Worm (Caenorhabditis elegans): ENCODE measurements around the gene C25F9.10.

The C25F9.10 gene

ce11 chrV:19445442-19445841 is 39.9 kb downstream of the C25F9.10 start, which contains the start of gene M04C3.1:
Gene M04C3.1 (minus strand): TSS chrV:19445605.
- TF ChIP-seq C34F6.9 (tag; optimal IDR thresholded peaks at IDR 0.05) = no peak
- no peak for TF ChIP-seq zag-1 (tag; optimal IDR thresholded peaks at IDR 0.05)
- TF ChIP-seq nhr-12 (tag; optimal IDR thresholded peaks at IDR 0.05) = no peak
- peak; percentile 34 for TF ChIP-seq sma-9 (GFP tag; optimal IDR thresholded peaks at IDR 0.05)
- no peak for TF ChIP-seq sma-9 (tag; optimal IDR thresholded peaks at IDR 0.05)
- no peak for TF ChIP-seq aly-2 (tag; optimal IDR thresholded peaks at IDR 0.05)
- peak; percentile 52 for TF ChIP-seq fos-1 (tag; optimal IDR thresholded peaks at IDR 0.05)
- TF ChIP-seq R02D3.7 (tag; optimal IDR thresholded peaks at IDR 0.05) = no peak
- TF ChIP-seq lin-39 (tag; optimal IDR thresholded peaks at IDR 0.05) = no peak
- no peak for TF ChIP-seq skn-1 (tag; optimal IDR thresholded peaks at IDR 0.05)
- no peak for TF ChIP-seq lin-11 (tag; optimal IDR thresholded peaks at IDR 0.05)
- TF ChIP-seq ztf-11 (tag; optimal IDR thresholded peaks at IDR 0.05) = no peak

DNA sequence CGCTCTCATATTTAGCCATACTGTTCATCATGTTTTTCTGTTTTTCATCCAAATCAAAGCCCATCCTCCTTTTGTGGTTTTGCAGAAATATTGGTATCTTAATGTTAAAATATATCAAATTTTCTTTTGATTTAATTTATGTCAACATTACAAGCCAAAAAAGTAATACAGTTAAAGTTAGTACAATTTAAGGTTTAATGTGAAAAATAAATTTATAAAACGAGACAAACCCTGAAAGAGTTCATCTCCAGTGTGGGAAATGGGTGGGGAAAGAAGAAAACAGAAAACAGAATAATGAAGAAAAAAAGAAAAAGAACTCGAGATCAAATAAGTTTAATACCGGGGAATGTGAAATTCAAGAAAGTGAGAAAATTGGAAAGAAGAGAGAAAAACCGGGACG is 43.3 kb downstream of the C25F9.10 start, which contains the start of gene M04C3.2:
Gene M04C3.2 (minus strand): TSS at position 101 of the 400 bp plus-strand sequence.
- no peak for TF ChIP-seq ztf-4 (tag; optimal IDR thresholded peaks at IDR 0.05)
- no peak for TF ChIP-seq nhr-6 (tag; optimal IDR thresholded peaks at IDR 0.05)
- no peak for TF ChIP-seq ceh-82 (tag; optimal IDR thresholded peaks at IDR 0.05)
- TF ChIP-seq lin-13 (GFP tag; optimal IDR thresholded peaks at IDR 0.05) = no peak
- no peak for TF ChIP-seq elt-3 (tag; optimal IDR thresholded peaks at IDR 0.05)
- TF ChIP-seq Y55F3AM.14 (GFP tag; optimal IDR thresholded peaks at IDR 0.05) = no peak

DNA sequence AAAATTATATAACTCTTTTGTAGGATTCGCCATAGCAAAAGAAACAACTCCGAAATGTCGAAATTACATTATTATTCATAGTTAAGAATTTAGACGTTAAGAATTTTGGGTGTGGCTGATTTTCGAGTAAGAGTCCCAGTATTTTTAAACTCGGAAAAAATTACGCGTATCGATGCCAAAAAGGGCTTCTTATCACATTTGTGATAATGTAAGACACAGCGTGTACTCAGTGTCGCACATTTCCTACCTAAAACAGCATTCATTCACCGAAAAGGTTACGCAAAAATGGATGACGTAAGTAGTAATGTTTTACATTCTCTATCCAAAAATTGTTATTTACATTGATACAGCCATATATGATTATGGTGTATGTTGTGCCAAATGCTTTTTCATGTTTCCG is 44.0 kb downstream of the C25F9.10 start, which contains the start of gene M04C3.5:
Gene M04C3.5 (plus strand): TSS at position 190 of the 400 bp plus-strand sequence.
- TF ChIP-seq fos-1 (tag; optimal IDR thresholded peaks at IDR 0.05) (peak; percentile 33), crh-2 (tag; optimal IDR thresholded peaks at IDR 0.05) (no peak)

- no peak for TF ChIP-seq elt-3 (tag; optimal IDR thresholded peaks at IDR 0.05)
- TF ChIP-seq fos-1 (tag; optimal IDR thresholded peaks at IDR 0.05) = no peak
- no peak for TF ChIP-seq blmp-1 (tag; optimal IDR thresholded peaks at IDR 0.05; ENCODE audit: insufficient read depth)
- no peak for TF ChIP-seq ama-1 (optimal IDR thresholded peaks at IDR 0.05)
- TF ChIP-seq aly-2 (tag; optimal IDR thresholded peaks at IDR 0.05) = no peak
- no peak for TF ChIP-seq ztf-4 (tag; optimal IDR thresholded peaks at IDR 0.05)
- TF ChIP-seq ceh-82 (tag; optimal IDR thresholded peaks at IDR 0.05) = no peak
- no peak for TF ChIP-seq egl-27 (tag; optimal IDR thresholded peaks at IDR 0.05)
- TF ChIP-seq alr-1 (tag; optimal IDR thresholded peaks at IDR 0.05) = no peak
- no peak for TF ChIP-seq sma-3 (GFP tag; optimal IDR thresholded peaks at IDR 0.05)
- no peak for TF ChIP-seq nhr-23 (tag; optimal IDR thresholded peaks at IDR 0.05)
- TF ChIP-seq nhr-6 (tag; optimal IDR thresholded peaks at IDR 0.05) = no peak
Observed at ce11 chrV:19455650-19456049, 50.1 kb downstream of the C25F9.10 start, which contains the start of the genes Y43F8B.13 and Y43F8B.14. Gene Y43F8B.13 (plus strand): TSS chrV:19455950. Gene Y43F8B.14 (minus strand): TSS chrV:19455971.
